Fruit fly (Drosophila melanogaster) whole organism, embryonic: ENCODE results near the gene mts.

ENCODE experiments used
- Atf3 ChIP-seq: fragments of 200-800 bp; sonication (Bioruptor generic); optimal IDR thresholded peaks from 3 replicates; lab custom pipeline; 2016; ENCODE audit warnings: missing biosample characterization, missing genetic modification characterization
- CG10979 ChIP-seq: fragments of 200-800 bp; sonication (Bioruptor generic); optimal IDR thresholded peaks from 2 replicates; lab custom pipeline; 2018; ENCODE audit warnings: missing biosample characterization, mild to moderate bottlenecking, missing genetic modification characterization, moderate library complexity
- CG12104 ChIP-seq: fragments of 200-800 bp; sonication (Bioruptor generic); optimal IDR thresholded peaks from 3 replicates; lab custom pipeline; 2016; ENCODE audit warnings: missing biosample characterization, missing genetic modification characterization
- CG18599 ChIP-seq: fragments of 200-800 bp; sonication (Bioruptor generic); optimal IDR thresholded peaks from 3 replicates; lab custom pipeline; 2017; ENCODE audit warnings: missing biosample characterization, missing genetic modification characterization, mild to moderate bottlenecking, moderate library complexity, missing genetic modification reagents
- CG30403 ChIP-seq: fragments of 200-800 bp; sonication (Bioruptor generic); optimal IDR thresholded peaks from 3 replicates; lab custom pipeline; 2016; ENCODE audit warnings: missing biosample characterization, missing genetic modification characterization
- CG30431 ChIP-seq: fragments of 200-800 bp; sonication (Bioruptor generic); optimal IDR thresholded peaks from 2 replicates; lab custom pipeline; 2017; ENCODE audit warnings: missing biosample characterization, missing genetic modification characterization
- CG3407 ChIP-seq: fragments of 200-800 bp; sonication (Bioruptor generic); optimal IDR thresholded peaks from 2 replicates; lab custom pipeline; 2018; ENCODE audit warnings: missing biosample characterization, mild to moderate bottlenecking, missing genetic modification characterization
- CG34376 ChIP-seq: fragments of 200-800 bp; sonication (Bioruptor generic); optimal IDR thresholded peaks from 2 replicates; lab custom pipeline; 2018; ENCODE audit warnings: missing biosample characterization, mild to moderate bottlenecking, missing genetic modification characterization
- CG3847 ChIP-seq: fragments of 200-800 bp; sonication (Bioruptor generic); IDR thresholded peaks from 2 replicates; pipeline ENCODE4 v1.3.6; 2022; ENCODE audit warnings: missing biosample characterization, missing genetic modification characterization
- CG7745 ChIP-seq: fragments of 200-800 bp; sonication (Bioruptor generic); optimal IDR thresholded peaks from 2 replicates; lab custom pipeline; 2018; ENCODE audit warnings: missing biosample characterization, mild to moderate bottlenecking, missing genetic modification characterization, moderate library complexity
- CG7963 ChIP-seq: fragments of 200-800 bp; sonication (Bioruptor generic); IDR thresholded peaks from 3 replicates; pipeline ENCODE4 v1.3.6; 2022; ENCODE audit warnings: missing biosample characterization, missing genetic modification characterization; ENCODE audit not compliant: partially characterized antibody
- CG8765 ChIP-seq: fragments of 200-800 bp; sonication (Bioruptor generic); IDR thresholded peaks from 2 replicates; pipeline ENCODE4 v1.3.6; 2022; ENCODE audit warnings: missing biosample characterization, missing genetic modification characterization
- CG9437 ChIP-seq: fragments of 200-800 bp; sonication (Bioruptor generic); optimal IDR thresholded peaks from 2 replicates; lab custom pipeline; 2018; ENCODE audit warnings: missing biosample characterization, mild to moderate bottlenecking, missing genetic modification characterization
- CoRest ChIP-seq: fragments of 200-800 bp; sonication (Bioruptor generic); optimal IDR thresholded peaks from 3 replicates; lab custom pipeline; 2018; ENCODE audit warnings: missing biosample characterization, mild to moderate bottlenecking, missing genetic modification characterization, moderate library complexity
- Dad ChIP-seq: fragments of 200-800 bp; sonication (Bioruptor generic); optimal IDR thresholded peaks from 3 replicates; lab custom pipeline; 2016; ENCODE audit warnings: missing biosample characterization, missing genetic modification characterization
- Drgx ChIP-seq: fragments of 200-800 bp; sonication (Bioruptor generic); IDR thresholded peaks from 2 replicates; pipeline ENCODE4 v1.3.6; 2022; ENCODE audit warnings: missing biosample characterization, missing genetic modification characterization
- Hsf ChIP-seq: fragments of 200-800 bp; sonication (Bioruptor generic); optimal IDR thresholded peaks from 3 replicates; lab custom pipeline; 2016; ENCODE audit warnings: missing biosample characterization, missing genetic modification characterization
- Lim3 ChIP-seq: fragments of 200-800 bp; sonication (Bioruptor generic); IDR thresholded peaks from 2 replicates; pipeline ENCODE4 v1.3.6; 2022; ENCODE audit warnings: missing biosample characterization, missing genetic modification characterization
- Med ChIP-seq: fragments of 200-800 bp; sonication (Bioruptor generic); peaks from one replicate; lab custom pipeline; 2016; ENCODE audit warnings: missing biosample characterization, missing genetic modification characterization, mild to moderate bottlenecking, inconsistent platforms, moderate library complexity
- Pdp1 ChIP-seq, 2 experiments: fragments of 200-800 bp; sonication (Bioruptor generic); optimal IDR thresholded peaks; 3 replicates each; lab custom pipeline; 2016; ENCODE audit warnings: missing biosample characterization in 2 of 2, missing genetic modification characterization in 2 of 2, mild to moderate bottlenecking in 1 of 2, moderate library complexity in 1 of 2
- Xbp1 ChIP-seq: fragments of 200-800 bp; sonication (Bioruptor generic); optimal IDR thresholded peaks from 3 replicates; lab custom pipeline; 2016; ENCODE audit warnings: missing biosample characterization, mild to moderate bottlenecking, missing genetic modification characterization
- crp ChIP-seq, 2 experiments: fragments of 200-800 bp; sonication (Bioruptor generic); optimal IDR thresholded peaks; 2 replicates in 1 of 2; 3 replicates in 1 of 2; lab custom pipeline; 2017; ENCODE audit warnings: missing biosample characterization in 2 of 2, missing genetic modification characterization in 2 of 2, mild to moderate bottlenecking in 1 of 2, moderate library complexity in 1 of 2
- cwo ChIP-seq: fragments of 200-800 bp; sonication (Bioruptor generic); optimal IDR thresholded peaks from 3 replicates; lab custom pipeline; 2017; ENCODE audit warnings: missing biosample characterization, missing genetic modification characterization, mild to moderate bottlenecking, moderate library complexity, missing genetic modification reagents
- ewg ChIP-seq: fragments of 200-800 bp; sonication (Bioruptor generic); optimal IDR thresholded peaks from 3 replicates; lab custom pipeline; 2017; ENCODE audit warnings: mild to moderate bottlenecking, missing biosample characterization, missing genetic modification reagents, missing genetic modification characterization
- exex ChIP-seq: fragments of 200-800 bp; sonication (Bioruptor generic); optimal IDR thresholded peaks from 4 replicates; lab custom pipeline; 2018; ENCODE audit warnings: missing biosample characterization, mild to moderate bottlenecking, missing genetic modification characterization, moderate library complexity
- gce ChIP-seq: fragments of 200-800 bp; sonication (Bioruptor generic); IDR thresholded peaks from 3 replicates; pipeline ENCODE4 v1.3.6; 2022; ENCODE audit warnings: missing biosample characterization, missing genetic modification characterization
- lab ChIP-seq: fragments of 200-800 bp; sonication (Bioruptor generic); optimal IDR thresholded peaks from 3 replicates; lab custom pipeline; 2017; ENCODE audit warnings: missing biosample characterization, missing genetic modification characterization, mild to moderate bottlenecking, moderate library complexity, missing genetic modification reagents
- rib ChIP-seq: fragments of 200-800 bp; sonication (Bioruptor generic); IDR thresholded peaks from 2 replicates; pipeline ENCODE4 v1.3.6; 2022; ENCODE audit warnings: missing biosample characterization, missing genetic modification characterization
- row ChIP-seq: fragments of 200-800 bp; sonication (Bioruptor generic); IDR thresholded peaks from 3 replicates; pipeline ENCODE4 v1.3.6; 2022; ENCODE audit warnings: missing biosample characterization, missing genetic modification characterization
- schlank ChIP-seq: fragments of 200-800 bp; sonication (Bioruptor generic); optimal IDR thresholded peaks from 2 replicates; lab custom pipeline; 2018; ENCODE audit warnings: missing biosample characterization, mild to moderate bottlenecking, missing genetic modification characterization
- sens ChIP-seq: fragments of 200-800 bp; sonication (Bioruptor generic); peaks from one replicate; lab custom pipeline; 2016; ENCODE audit warnings: missing biosample characterization, missing genetic modification characterization
- sug ChIP-seq: fragments of 200-800 bp; optimal IDR thresholded peaks from 2 replicates; lab custom pipeline; 2019; ENCODE audit warnings: missing biosample characterization, mild to moderate bottlenecking, missing genetic modification characterization, moderate library complexity
- wek ChIP-seq: fragments of 200-800 bp; sonication (Bioruptor generic); optimal IDR thresholded peaks from 3 replicates; lab custom pipeline; 2018; ENCODE audit warnings: missing biosample characterization, mild to moderate bottlenecking, missing genetic modification characterization, moderate library complexity

Gene mts

DNA sequence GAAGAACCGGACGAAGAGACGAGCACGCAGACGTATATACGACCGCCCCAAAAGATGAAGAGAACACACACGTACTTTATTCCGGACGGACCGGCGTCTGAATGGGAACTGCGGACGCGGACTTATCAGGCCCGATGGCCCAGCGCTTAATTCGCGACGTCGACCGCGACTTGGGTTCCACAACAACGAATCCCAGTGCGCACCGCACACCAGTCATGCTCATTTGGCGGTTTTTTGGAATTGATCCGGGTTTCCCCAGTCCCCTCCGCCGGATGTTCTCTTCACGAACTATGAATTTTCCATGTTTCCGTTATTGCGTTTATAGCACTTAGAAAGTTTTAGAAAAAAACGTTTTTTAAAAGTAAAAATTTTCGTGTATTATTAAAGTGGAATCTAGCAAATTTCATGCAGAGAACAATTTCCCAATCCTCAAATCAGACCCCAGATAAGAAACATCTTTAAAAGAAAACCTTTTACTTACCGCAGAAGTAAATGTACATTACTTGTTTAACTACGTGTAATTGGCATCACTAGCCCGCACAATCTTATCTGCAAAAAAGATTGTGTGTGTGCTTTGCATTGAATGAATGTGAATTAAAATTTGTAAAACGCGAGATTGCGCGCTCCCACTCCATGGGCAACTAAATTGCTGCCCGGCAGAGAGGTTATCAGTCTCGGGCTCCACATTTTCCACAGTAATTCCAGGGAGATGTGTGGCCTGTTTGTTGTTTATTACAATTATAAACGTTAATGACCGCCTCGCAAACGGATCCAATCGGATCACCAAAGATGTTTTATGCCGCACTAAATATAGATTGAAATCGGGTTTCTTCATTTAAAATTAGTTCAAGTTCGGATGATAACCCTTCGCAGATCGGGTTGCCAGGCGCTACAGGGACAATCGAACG lies 36.7 kb upstream of the mts start, which contains the start of gene CG7149 (continued):
- TF ChIP-seq Pdp1 (GFP tag; optimal IDR thresholded peaks at IDR 0.05; lab: Kevin White, UChicago) (peak in 1 of 2 experiments; percentile 23), rib (0 out of 2 replicates have a peak, but pooled peaks have one; percentile 11), schlank (tag; lab: Kevin White, UChicago) (no peak), row (GFP tag; lab: Robert Waterston, UW) (peak; percentile 84), Hsf (GFP tag; lab: Kevin White, UChicago) (peak; percentile 21)

DNA sequence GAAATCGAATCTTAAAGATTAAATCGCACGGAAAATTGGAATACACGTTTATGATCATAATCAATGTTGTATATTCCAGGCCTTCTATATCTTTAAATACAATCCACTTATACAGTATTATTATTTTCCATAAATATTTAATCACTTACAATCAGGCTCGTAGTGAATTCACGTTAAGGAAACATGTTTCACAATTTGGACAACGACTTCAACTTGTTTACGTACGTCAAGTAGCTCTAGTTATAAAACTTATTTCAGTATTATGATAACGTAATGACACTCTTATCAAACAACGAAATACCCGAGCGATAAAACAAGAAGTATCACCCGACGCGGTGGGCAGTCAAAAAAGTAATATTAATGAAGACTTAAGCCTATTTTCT lies 36.1 kb upstream of the mts start:
- TF ChIP-seq lab (GFP tag; lab: Kevin White, UChicago) (peak; percentile 20), CG9437 (GFP tag; lab: Kevin White, UChicago) (peak; percentile 43), exex (tag; lab: Kevin White, UChicago) (peak; percentile 54), crp (GFP tag; optimal IDR thresholded peaks at IDR 0.05; lab: Kevin White, UChicago) (no peak), Dad (no peak), CG18599 (GFP tag; lab: Kevin White, UChicago) (peak; percentile 5)
- TF ChIP-seq, all 482 proteins: peak for 4

DNA sequence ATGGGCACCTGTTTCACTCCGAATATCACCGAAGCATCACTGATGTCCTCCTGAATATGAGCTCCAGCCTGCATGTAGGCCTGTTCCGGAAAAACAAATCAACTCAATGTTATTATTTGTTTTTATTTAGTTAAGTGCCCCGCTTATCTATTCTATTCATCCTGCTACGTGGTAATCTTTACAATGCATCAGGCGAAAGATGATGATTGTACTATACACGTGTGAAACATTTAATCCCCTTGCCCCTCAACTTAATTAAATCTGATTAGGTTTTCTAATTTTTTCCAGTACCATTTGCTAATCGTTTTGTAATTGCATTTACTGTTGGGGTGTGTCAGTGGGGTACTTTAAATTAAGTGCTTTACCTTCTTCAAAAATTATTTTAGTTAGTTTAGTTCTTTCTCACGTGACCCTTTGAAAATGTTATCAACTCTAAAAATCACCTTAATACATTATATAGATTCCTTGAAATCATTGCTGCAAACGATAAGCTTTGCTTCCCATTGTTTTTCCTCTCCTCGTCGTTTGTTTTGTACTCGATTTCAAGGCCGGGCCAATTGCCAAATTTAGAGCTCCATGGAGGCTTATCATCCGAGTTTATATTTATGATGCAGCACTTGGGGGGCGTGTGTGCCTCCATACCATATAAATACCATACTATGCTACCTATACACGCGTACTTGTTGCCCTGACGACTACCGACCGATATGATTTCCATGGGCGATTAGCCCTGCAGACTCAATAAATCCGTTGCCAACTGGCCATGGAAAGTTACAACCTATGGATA lies 32.6 kb upstream of the mts start:
- TF ChIP-seq CG7963 (GFP tag; lab: Robert Waterston, UW) = no peak
- TF ChIP-seq sens (GFP tag; lab: Kevin White, UChicago) = peak; percentile 14
- TF ChIP-seq exex (tag; lab: Kevin White, UChicago) = peak; percentile 68
- TF ChIP-seq CG7745 (tag; lab: Kevin White, UChicago) = no peak
- peak; percentile 27 for TF ChIP-seq CG34376 (GFP tag; lab: Kevin White, UChicago)
- no peak for TF ChIP-seq Drgx (GFP tag; lab: Robert Waterston, UW)
- no peak for TF ChIP-seq gce (GFP tag; lab: Robert Waterston, UW)
- TF ChIP-seq CoRest (tag; lab: Kevin White, UChicago) = no peak
- TF ChIP-seq Xbp1 (GFP tag; lab: Kevin White, UChicago) = no peak
- no peak for TF ChIP-seq CG8765
- no peak for TF ChIP-seq CG3407 (GFP tag; lab: Kevin White, UChicago)
- TF ChIP-seq wek (GFP tag; lab: Kevin White, UChicago) = no peak
- no peak for TF ChIP-seq CG10979 (tag; lab: Kevin White, UChicago)
- no peak for TF ChIP-seq ewg (GFP tag; lab: Kevin White, UChicago)
- TF ChIP-seq CG3847 (GFP tag; lab: Robert Waterston, UW) = no peak
- peak; percentile 69 for TF ChIP-seq cwo
- no peak for TF ChIP-seq Atf3 (GFP tag; lab: Kevin White, UChicago)
- no peak for TF ChIP-seq CG30403 (GFP tag; lab: Kevin White, UChicago)
- no peak for TF ChIP-seq CG30431 (GFP tag; lab: Kevin White, UChicago)
- peak; percentile 94 for TF ChIP-seq sug (tag; lab: Kevin White, UChicago)
- TF ChIP-seq Med (GFP tag; lab: Kevin White, UChicago) = peak; percentile 19
- no peak for TF ChIP-seq CG12104
- no peak for TF ChIP-seq Lim3 (GFP tag; lab: Robert Waterston, UW)
- TF ChIP-seq, all 482 proteins: peak for 6
